Worm (Caenorhabditis elegans): ENCODE measurements around the gene Y17G7B.17.
A peak's percentile ranks its signal among the peaks of the same experiment; 100 is the strongest.

The Y17G7B.17 gene

ce11 chrII:12095022-12095421, 4.8 kb downstream of the Y17G7B.17 start (continued):
- TF ChIP-seq dsc-1 (tag; optimal IDR thresholded peaks at IDR 0.05) = no peak
- TF ChIP-seq nhr-71 (tag; optimal IDR thresholded peaks at IDR 0.05) = peak; percentile 31
- no peak for TF ChIP-seq hlh-4 (tag; optimal IDR thresholded peaks at IDR 0.05)
- TF ChIP-seq jun-1 (tag; optimal IDR thresholded peaks at IDR 0.05) = no peak
- TF ChIP-seq lsy-2 (tag; optimal IDR thresholded peaks at IDR 0.05) = peak; percentile 14 to 39
- TF ChIP-seq xbp-1 (tag; optimal IDR thresholded peaks at IDR 0.05) = no peak
- no peak for TF ChIP-seq sptf-1 (tag; optimal IDR thresholded peaks at IDR 0.05)
- TF ChIP-seq Y116A8C.19 (tag; optimal IDR thresholded peaks at IDR 0.05; ENCODE audit: borderline replicate concordance) = no peak
- TF ChIP-seq aly-2 (tag; optimal IDR thresholded peaks at IDR 0.05) = no peak
- TF ChIP-seq unc-130 (tag; optimal IDR thresholded peaks at IDR 0.05) = no peak
- TF ChIP-seq elt-3 (tag; optimal IDR thresholded peaks at IDR 0.05) = no peak
- TF ChIP-seq C04F5.9 (tag; optimal IDR thresholded peaks at IDR 0.05) = no peak
- no peak for TF ChIP-seq ceh-8 (GFP tag; optimal IDR thresholded peaks at IDR 0.05)
- no peak for TF ChIP-seq mab-9 (GFP tag; IDR thresholded peaks at IDR 0.05)
- TF ChIP-seq lin-15B (tag; optimal IDR thresholded peaks at IDR 0.05) = no peak
- TF ChIP-seq lin-14 (GFP tag; optimal IDR thresholded peaks at IDR 0.05) = no peak
- TF ChIP-seq nhr-77 (tag; optimal IDR thresholded peaks at IDR 0.05) = no peak
- no peak for TF ChIP-seq ztf-4 (tag; optimal IDR thresholded peaks at IDR 0.05)
- TF ChIP-seq ceh-63 (GFP tag; optimal IDR thresholded peaks at IDR 0.05) = no peak
- TF ChIP-seq irx-1 (tag; optimal IDR thresholded peaks at IDR 0.05) = no peak
- no peak for TF ChIP-seq nhr-28 (tag; optimal IDR thresholded peaks at IDR 0.05)
- TF ChIP-seq nhr-11 (tag; optimal IDR thresholded peaks at IDR 0.05) = no peak
- peak; percentile 18 for TF ChIP-seq snu-23 (GFP tag; optimal IDR thresholded peaks at IDR 0.05)
- no peak for TF ChIP-seq isw-1 (GFP tag; IDR thresholded peaks at IDR 0.05)
- TF ChIP-seq mef-2 (tag; optimal IDR thresholded peaks at IDR 0.05) = no peak
- no peak for TF ChIP-seq lin-39 (tag; optimal IDR thresholded peaks at IDR 0.05)
- TF ChIP-seq hpl-2 (GFP tag; optimal IDR thresholded peaks at IDR 0.05) = no peak
- no peak for TF ChIP-seq nhr-90 (tag; optimal IDR thresholded peaks at IDR 0.05; ENCODE audit: poor library complexity)
- TF ChIP-seq tlp-1 (tag; optimal IDR thresholded peaks at IDR 0.05) = no peak
- no peak for TF ChIP-seq mdl-1 (tag; optimal IDR thresholded peaks at IDR 0.05)
- TF ChIP-seq nhr-85 (tag) = peak; percentile 70
- TF ChIP-seq unc-62 (GFP tag; optimal IDR thresholded peaks at IDR 0.05) = no peak
- no peak for TF ChIP-seq snpc-4 (tag; optimal IDR thresholded peaks at IDR 0.05)
- no peak for TF ChIP-seq zip-4 (GFP tag; optimal IDR thresholded peaks at IDR 0.05)
- peak; percentile 27 for TF ChIP-seq ama-1 (optimal IDR thresholded peaks at IDR 0.05)
- peak; percentile 13 for TF ChIP-seq nhr-47 (tag; optimal IDR thresholded peaks at IDR 0.05)
- TF ChIP-seq nhr-76 (tag; optimal IDR thresholded peaks at IDR 0.05) = no peak
- no peak for TF ChIP-seq swsn-7 (tag; optimal IDR thresholded peaks at IDR 0.05)
- TF ChIP-seq ces-1 (GFP tag; optimal IDR thresholded peaks at IDR 0.05) = no peak
- TF ChIP-seq lin-35 (GFP tag; optimal IDR thresholded peaks at IDR 0.05) = no peak
- TF ChIP-seq nhr-19 (GFP tag; conservative IDR thresholded peaks at IDR 0.05) = no peak
- TF ChIP-seq rnt-1 (tag; optimal IDR thresholded peaks at IDR 0.05) = no peak
- no peak for TF ChIP-seq C34B4.2 (tag; optimal IDR thresholded peaks at IDR 0.05)
- no peak for TF ChIP-seq mep-1 (tag; optimal IDR thresholded peaks at IDR 0.05)
- no peak for TF ChIP-seq nhr-12 (tag; optimal IDR thresholded peaks at IDR 0.05)
- TF ChIP-seq hlh-17 (GFP tag; optimal IDR thresholded peaks at IDR 0.05; ENCODE audit: borderline replicate concordance) = no peak
- no peak for TF ChIP-seq sox-4 (tag; optimal IDR thresholded peaks at IDR 0.05)
- TF ChIP-seq unc-86 (tag; optimal IDR thresholded peaks at IDR 0.05) = no peak
- TF ChIP-seq aha-1 (tag; optimal IDR thresholded peaks at IDR 0.05) = no peak
- TF ChIP-seq efl-1 (optimal IDR thresholded peaks at IDR 0.05) = peak; percentile 0 to 7
- TF ChIP-seq efl-1 (GFP tag; optimal IDR thresholded peaks at IDR 0.05 in 1 of 2) = peak in 1 of 2 experiments; percentile 66
- TF ChIP-seq sup-37 (GFP tag; optimal IDR thresholded peaks at IDR 0.05) = peak; percentile 5
- TF ChIP-seq alr-1 (tag; optimal IDR thresholded peaks at IDR 0.05; ENCODE audit: borderline replicate concordance) = no peak
- TF ChIP-seq blmp-1 (tag; optimal IDR thresholded peaks at IDR 0.05) = peak; percentile 92
- TF ChIP-seq unc-98 (GFP tag; IDR thresholded peaks at IDR 0.05) = no peak

All from whole organism, L1 larva.